Worm (Caenorhabditis elegans) whole organism, L2 larva: Measurements from ENCODE around the gene C53A3.1.

Source experiments
- alr-1 ChIP-seq: fragments of 150-350 bp; optimal IDR thresholded peaks from 2 replicates; lab custom pipeline; 2014; ENCODE audit warnings: missing biosample characterization, missing genetic modification characterization
- ama-1 ChIP-seq: fragments of 150-350 bp; optimal IDR thresholded peaks from 2 replicates; lab custom pipeline; 2018; ENCODE audit warnings: inconsistent platforms
- blmp-1 ChIP-seq: sonication (generic microtip); optimal IDR thresholded peaks from 2 replicates; lab custom pipeline; 2017; ENCODE audit warnings: missing genetic modification characterization, mild to moderate bottlenecking, missing compliant biosample characterization, antibody characterized with exemption, moderate library complexity; ENCODE audit not compliant: insufficient read depth
- fos-1 ChIP-seq: fragments of 150-350 bp; optimal IDR thresholded peaks from 2 replicates; lab custom pipeline; 2014; ENCODE audit warnings: missing biosample characterization, missing genetic modification characterization
- lin-39 ChIP-seq: fragments of 150-350 bp; optimal IDR thresholded peaks from 2 replicates; lab custom pipeline; 2014; ENCODE audit warnings: missing biosample characterization, missing genetic modification reagents, missing genetic modification characterization
- mdl-1 ChIP-seq, 2 experiments: fragments of 150-350 bp in 1 of 2; sonication (generic microtip) in 1 of 2; optimal IDR thresholded peaks; 2 replicates each; lab custom pipeline; 2017; ENCODE audit warnings: missing biosample characterization in 2 of 2, missing genetic modification characterization in 2 of 2
- ztf-4 ChIP-seq: fragments of 150-350 bp; optimal IDR thresholded peaks from 2 replicates; lab custom pipeline; 2014; ENCODE audit warnings: missing biosample characterization, missing genetic modification characterization

DNA sequence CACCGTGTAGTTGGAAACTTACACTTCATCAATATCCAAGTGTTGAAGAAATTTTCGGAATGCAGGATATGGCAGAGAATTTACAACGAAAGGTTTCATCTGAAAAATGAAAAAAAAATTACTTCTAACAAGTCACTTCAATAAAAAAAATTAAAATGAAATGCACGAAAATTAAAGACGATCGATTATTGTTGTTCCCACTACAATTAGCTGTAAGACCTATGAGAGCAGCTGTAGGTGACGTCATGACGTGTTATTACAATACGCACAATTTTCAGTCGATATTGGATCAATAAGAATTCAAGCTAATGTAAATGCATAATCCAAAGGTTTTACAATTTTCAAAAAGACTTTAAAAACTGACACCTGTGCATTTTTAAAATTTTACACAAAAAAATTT lies at the start of gene C53A3.1:
- TF ChIP-seq blmp-1 (tag; lab: Kevin White, UChicago), result no peak
- no peak for TF ChIP-seq alr-1 (tag; lab: Kevin White, UChicago)
- no peak for TF ChIP-seq ama-1 (lab: Kevin White, UChicago)
- no peak for TF ChIP-seq mdl-1 (tag; optimal IDR thresholded peaks at IDR 0.05; lab: Kevin White, UChicago)
- no peak for TF ChIP-seq fos-1 (tag; lab: Kevin White, UChicago)
- TF ChIP-seq ztf-4, result no peak
- TF ChIP-seq lin-39 (tag; lab: Kevin White, UChicago), result no peak
